Worm (Caenorhabditis elegans) whole organism, late embryonic: ENCODE results near the gene ZK546.5.

Experiments
- C38D4.7 ChIP-seq: fragments of 200-800 bp; sonication (Bioruptor generic); optimal IDR thresholded peaks from 2 replicates; lab custom pipeline; 2018; ENCODE audit warnings: mild to moderate bottlenecking, missing genetic modification characterization, moderate library complexity, missing compliant biosample characterization
- ceh-45 ChIP-seq: fragments of 200-800 bp; sonication (Bioruptor generic); IDR thresholded peaks from 2 replicates; pipeline ENCODE4 v1.3.6; 2022; ENCODE audit warnings: missing genetic modification reagents, missing genetic modification characterization, missing compliant biosample characterization
- eyg-1 ChIP-seq: sonication (generic microtip); optimal IDR thresholded peaks from 2 replicates; lab custom pipeline; 2016; ENCODE audit warnings: missing genotype, missing genetic modification characterization, missing compliant biosample characterization
- nfya-1 ChIP-seq: sonication (generic microtip); optimal IDR thresholded peaks from 2 replicates; lab custom pipeline; 2017; ENCODE audit warnings: missing genetic modification characterization, mild to moderate bottlenecking, missing compliant biosample characterization, antibody characterized with exemption, moderate library complexity
- nhr-232 ChIP-seq: sonication (generic microtip); optimal IDR thresholded peaks from 2 replicates; lab custom pipeline; 2016; ENCODE audit warnings: missing genetic modification characterization, missing compliant biosample characterization
- odd-2 ChIP-seq: sonication (generic microtip); optimal IDR thresholded peaks from 2 replicates; lab custom pipeline; 2017; ENCODE audit warnings: antibody characterized with exemption, mild to moderate bottlenecking, missing genetic modification characterization, missing compliant biosample characterization
- pha-4 ChIP-seq: fragments of 150-350 bp; optimal IDR thresholded peaks from 2 replicates; lab custom pipeline; 2018; ENCODE audit warnings: missing biosample characterization, missing genetic modification reagents, missing genetic modification characterization
- pqm-1 ChIP-seq: sonication (generic microtip); optimal IDR thresholded peaks from 2 replicates; lab custom pipeline; 2016; ENCODE audit warnings: missing genetic modification characterization, missing compliant biosample characterization
- unc-3 ChIP-seq, 2 experiments: fragments of 200-800 bp in 1 of 2; sonication (Bioruptor generic) in 1 of 2; sonication (generic microtip) in 1 of 2; conservative IDR thresholded peaks in 1 of 2; optimal IDR thresholded peaks in 1 of 2; 2 replicates each; pipeline versions ENCODE4 v1.3.6 to Lab custom; 2016 to 2022; ENCODE audit warnings: missing compliant biosample characterization in 2 of 2, missing genetic modification characterization in 2 of 2, missing genetic modification reagents in 1 of 2
- unc-55 ChIP-seq: sonication (generic microtip); optimal IDR thresholded peaks from 2 replicates; lab custom pipeline; 2017; ENCODE audit warnings: missing biosample characterization, missing genetic modification reagents, missing genetic modification characterization
- zip-5 ChIP-seq: sonication (generic microtip); optimal IDR thresholded peaks from 2 replicates; lab custom pipeline; 2016; ENCODE audit warnings: missing genetic modification characterization, missing compliant biosample characterization

ZK546.5 gene

DNA sequence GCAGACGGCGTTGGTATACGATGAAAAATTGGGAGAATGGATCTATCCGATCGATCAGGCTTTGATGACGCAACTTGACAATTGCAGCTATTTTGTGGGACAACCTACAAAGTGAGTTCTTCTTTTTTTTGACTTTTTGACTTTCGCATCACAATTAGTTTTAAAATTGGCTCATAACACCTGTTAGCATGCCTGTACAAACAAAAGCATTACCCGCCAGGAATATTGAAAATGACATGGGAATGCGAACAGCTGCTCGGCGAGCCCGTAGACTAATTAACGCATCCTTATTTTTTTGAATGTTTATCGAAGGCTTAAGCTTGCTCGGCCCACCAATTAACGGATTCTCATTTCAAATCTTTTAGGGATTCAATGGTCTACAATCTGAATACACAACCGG lies 51.6 kb downstream of the ZK546.5 start:
- TF ChIP-seq eyg-1 (tag; lab: Kevin White, UChicago): no peak
- no peak for TF ChIP-seq unc-3 (GFP tag; conservative IDR thresholded peaks at IDR 0.05; lab: Robert Waterston, UW)
- TF ChIP-seq unc-3 (tag; optimal IDR thresholded peaks at IDR 0.05; lab: Kevin White, UChicago): no peak
- no peak for TF ChIP-seq C38D4.7 (GFP tag; lab: Kevin White, UChicago)
- no peak for TF ChIP-seq nfya-1 (tag; lab: Kevin White, UChicago)
- no peak for TF ChIP-seq ceh-45
- no peak for TF ChIP-seq pqm-1 (tag; lab: Kevin White, UChicago)
- no peak for TF ChIP-seq unc-55 (GFP tag; lab: Kevin White, UChicago)
- TF ChIP-seq zip-5: no peak
- no peak for TF ChIP-seq odd-2 (tag; lab: Kevin White, UChicago)
- TF ChIP-seq nhr-232 (tag; lab: Kevin White, UChicago): no peak
- no peak for TF ChIP-seq pha-4
- TF ChIP-seq, all 69 proteins: peak for 0
